Fruit fly (Drosophila melanogaster) whole organism, embryonic: ENCODE data around the gene CG42305.
A peak's percentile ranks its signal among the peaks of the same experiment; 100 is the strongest.

Experiments used
- B-H1 ChIP-seq: fragments of 200-800 bp; sonication (Bioruptor generic); IDR thresholded peaks from 3 replicates; pipeline ENCODE4 v1.3.6; 2022; ENCODE audit warnings: missing biosample characterization, missing genetic modification characterization
- CG10959 ChIP-seq: fragments of 200-800 bp; sonication (Bioruptor generic); IDR thresholded peaks from 2 replicates; pipeline ENCODE4 v1.3.6; 2022; ENCODE audit warnings: missing biosample characterization, missing genetic modification characterization
- CG12391 ChIP-seq: fragments of 200-800 bp; sonication (Bioruptor generic); optimal IDR thresholded peaks from 3 replicates; lab custom pipeline; 2018; ENCODE audit warnings: missing biosample characterization, mild to moderate bottlenecking, missing genetic modification characterization, moderate library complexity
- CG15011 ChIP-seq: fragments of 200-800 bp; sonication (Bioruptor generic); optimal IDR thresholded peaks from 3 replicates; lab custom pipeline; 2018; ENCODE audit warnings: missing biosample characterization, mild to moderate bottlenecking, missing genetic modification characterization
- CG17612 ChIP-seq: fragments of 200-800 bp; sonication (Bioruptor generic); IDR thresholded peaks from 2 replicates; pipeline ENCODE4 v1.3.6; 2022; ENCODE audit warnings: missing biosample characterization, missing genetic modification characterization
- CG17802 ChIP-seq: fragments of 200-800 bp; sonication (Bioruptor generic); optimal IDR thresholded peaks from 2 replicates; lab custom pipeline; 2018; ENCODE audit warnings: missing biosample characterization, mild to moderate bottlenecking, missing genetic modification characterization, moderate library complexity
- CG18599 ChIP-seq: fragments of 200-800 bp; sonication (Bioruptor generic); optimal IDR thresholded peaks from 3 replicates; lab custom pipeline; 2017; ENCODE audit warnings: missing biosample characterization, missing genetic modification characterization, mild to moderate bottlenecking, moderate library complexity, missing genetic modification reagents
- CG30020 ChIP-seq: fragments of 200-800 bp; optimal IDR thresholded peaks from 2 replicates; lab custom pipeline; 2019; ENCODE audit warnings: missing biosample characterization, mild to moderate bottlenecking, missing genetic modification characterization, moderate library complexity
- CG4282 ChIP-seq: fragments of 200-800 bp; sonication (Bioruptor generic); optimal IDR thresholded peaks from 2 replicates; lab custom pipeline; 2016; ENCODE audit warnings: missing biosample characterization, missing genetic modification characterization
- CG6791 ChIP-seq: fragments of 200-800 bp; sonication (Bioruptor generic); IDR thresholded peaks from 3 replicates; pipeline ENCODE4 v1.3.6; 2022; ENCODE audit warnings: missing biosample characterization, missing genetic modification characterization; ENCODE audit not compliant: partially characterized antibody
- CG7987 ChIP-seq: fragments of 200-800 bp; sonication (Bioruptor generic); optimal IDR thresholded peaks from 2 replicates; lab custom pipeline; 2018; ENCODE audit warnings: missing biosample characterization, mild to moderate bottlenecking, missing genetic modification characterization, moderate library complexity
- CG8359 ChIP-seq: fragments of 200-800 bp; sonication (Bioruptor generic); optimal IDR thresholded peaks from 2 replicates; lab custom pipeline; 2017; ENCODE audit warnings: missing biosample characterization, mild to moderate bottlenecking, missing genetic modification characterization, borderline replicate concordance
- CG8388 ChIP-seq: fragments of 200-800 bp; sonication (Bioruptor generic); optimal IDR thresholded peaks from 2 replicates; lab custom pipeline; 2019; ENCODE audit warnings: missing biosample characterization, mild to moderate bottlenecking, missing genetic modification characterization, moderate library complexity
- CG9215 ChIP-seq: fragments of 200-800 bp; sonication (Bioruptor generic); IDR thresholded peaks from 2 replicates; pipeline ENCODE4 v1.3.6; 2022; ENCODE audit warnings: missing biosample characterization, missing genetic modification characterization
- CTCF ChIP-seq: fragments of 200-800 bp; sonication (Bioruptor generic); optimal IDR thresholded peaks from 2 replicates; lab custom pipeline; 2017; ENCODE audit warnings: missing biosample characterization, mild to moderate bottlenecking, missing genetic modification characterization, moderate library complexity
- D ChIP-seq, 2 experiments: fragments of 200-800 bp in 1 of 2; fragments of >200 bp in 1 of 2; sonication (Bioruptor generic) in 1 of 2; optimal IDR thresholded peaks; 2 replicates in 1 of 2; 3 replicates in 1 of 2; lab custom pipeline; 2017; ENCODE audit warnings: mild to moderate bottlenecking in 1 of 2, missing biosample characterization in 1 of 2, missing genetic modification characterization in 1 of 2, missing genetic modification reagents in 1 of 2
- Dbx ChIP-seq: fragments of 200-800 bp; sonication (Bioruptor generic); IDR thresholded peaks from 3 replicates; pipeline ENCODE4 v1.3.6; 2022; ENCODE audit warnings: missing biosample characterization, missing genetic modification characterization
- Doc3 ChIP-seq: fragments of 200-800 bp; sonication (Bioruptor generic); IDR thresholded peaks from 3 replicates; pipeline ENCODE4 v1.3.6; 2022; ENCODE audit warnings: missing biosample characterization, missing genetic modification characterization; ENCODE audit not compliant: partially characterized antibody
- Dp ChIP-seq: fragments of 200-800 bp; sonication (Bioruptor generic); optimal IDR thresholded peaks from 2 replicates; lab custom pipeline; 2018; ENCODE audit warnings: missing biosample characterization, mild to moderate bottlenecking, missing genetic modification characterization, moderate library complexity
- Ets65A ChIP-seq: fragments of 200-800 bp; sonication (Bioruptor generic); peaks from one replicate; lab custom pipeline; 2016; ENCODE audit warnings: missing biosample characterization, missing genetic modification characterization
- HmgZ ChIP-seq: fragments of 200-800 bp; sonication (Bioruptor generic); optimal IDR thresholded peaks from 2 replicates; lab custom pipeline; 2018; ENCODE audit warnings: missing biosample characterization, mild to moderate bottlenecking, missing genetic modification characterization
- Med ChIP-seq: fragments of 200-800 bp; sonication (Bioruptor generic); peaks from one replicate; lab custom pipeline; 2016; ENCODE audit warnings: missing biosample characterization, missing genetic modification characterization, mild to moderate bottlenecking, inconsistent platforms, moderate library complexity
- Side ChIP-seq: fragments of 200-800 bp; sonication (Bioruptor generic); optimal IDR thresholded peaks from 2 replicates; lab custom pipeline; 2016; ENCODE audit warnings: missing biosample characterization, missing genetic modification characterization
- Sin3A ChIP-seq: fragments of >200 bp; optimal IDR thresholded peaks from 2 replicates; lab custom pipeline; 2018
- Sox100B ChIP-seq: fragments of 200-800 bp; sonication (Bioruptor generic); optimal IDR thresholded peaks from 3 replicates; lab custom pipeline; 2018; ENCODE audit warnings: missing biosample characterization, mild to moderate bottlenecking, missing genetic modification characterization
- Stat92E ChIP-seq, 3 experiments: fragments of >200 bp in 2 of 3; fragments of 200-800 bp in 1 of 3; sonication (Bioruptor generic) in 1 of 3; optimal IDR thresholded peaks; 2 replicates each; lab custom pipeline; 2017 to 2019; ENCODE audit warnings: missing biosample characterization in 3 of 3, missing genetic modification characterization in 3 of 3, mild to moderate bottlenecking in 1 of 3, moderate library complexity in 1 of 3
- Vsx1 ChIP-seq: fragments of 200-800 bp; sonication (Bioruptor generic); optimal IDR thresholded peaks from 2 replicates; lab custom pipeline; 2017; ENCODE audit warnings: missing biosample characterization, mild to moderate bottlenecking, missing genetic modification characterization, missing genetic modification reagents
- Xrp1 ChIP-seq: fragments of 200-800 bp; sonication (Bioruptor generic); IDR thresholded peaks from 2 replicates; pipeline ENCODE4 v1.3.6; 2022; ENCODE audit warnings: missing biosample characterization, missing genetic modification characterization
- ap ChIP-seq: fragments of 200-800 bp; sonication (Bioruptor generic); IDR thresholded peaks from 2 replicates; pipeline ENCODE4 v1.3.6; 2022; ENCODE audit warnings: missing biosample characterization, missing genetic modification characterization
- az2 ChIP-seq: fragments of 200-800 bp; sonication (Bioruptor generic); optimal IDR thresholded peaks from 3 replicates; lab custom pipeline; 2016; ENCODE audit warnings: missing biosample characterization, missing genetic modification characterization
- br ChIP-seq: fragments of >200 bp; optimal IDR thresholded peaks from 2 replicates; lab custom pipeline; 2017
- dpn ChIP-seq, 2 experiments: fragments of 200-800 bp; sonication (Bioruptor generic); optimal IDR thresholded peaks; 3 replicates each; lab custom pipeline; 2016; ENCODE audit warnings: missing biosample characterization in 2 of 2, missing genetic modification characterization in 2 of 2
- fd96Cb ChIP-seq: fragments of 200-800 bp; sonication (Bioruptor generic); optimal IDR thresholded peaks from 2 replicates; lab custom pipeline; 2018; ENCODE audit warnings: missing biosample characterization, mild to moderate bottlenecking, missing genetic modification characterization, moderate library complexity
- gsb ChIP-seq: fragments of 200-800 bp; sonication (Bioruptor generic); IDR thresholded peaks from 2 replicates; pipeline ENCODE4 v1.3.6; 2022; ENCODE audit warnings: missing biosample characterization, missing genetic modification characterization
- hth ChIP-seq: fragments of >200 bp; optimal IDR thresholded peaks from 2 replicates; lab custom pipeline; 2017; ENCODE audit warnings: inconsistent platforms
- jumu ChIP-seq: fragments of 200-800 bp; sonication (Bioruptor generic); optimal IDR thresholded peaks from 3 replicates; lab custom pipeline; 2016; ENCODE audit warnings: missing biosample characterization, missing genetic modification characterization
- pan ChIP-seq, 4 experiments: fragments of >200 bp in 3 of 4; fragments of 200-800 bp in 1 of 4; sonication (Bioruptor generic) in 1 of 4; optimal IDR thresholded peaks in 3 of 4; IDR thresholded peaks in 1 of 4; 2 replicates each; pipeline versions ENCODE4 v1.3.6 to Lab custom; 2017 to 2022; ENCODE audit warnings: missing biosample characterization in 2 of 4, missing genetic modification characterization in 2 of 4, mixed read lengths in 1 of 4
- salm ChIP-seq: fragments of 200-800 bp; sonication (Bioruptor generic); optimal IDR thresholded peaks from 2 replicates; lab custom pipeline; 2018; ENCODE audit warnings: missing biosample characterization, mild to moderate bottlenecking, missing genetic modification characterization
- seq ChIP-seq: fragments of 200-800 bp; sonication (Bioruptor generic); IDR thresholded peaks from 2 replicates; pipeline ENCODE4 v1.3.6; 2022; ENCODE audit warnings: missing biosample characterization, missing genetic modification characterization
- slbo ChIP-seq: fragments of 200-800 bp; sonication (Bioruptor generic); IDR thresholded peaks from 2 replicates; pipeline ENCODE4 v1.3.6; 2022; ENCODE audit warnings: missing biosample characterization, missing genetic modification characterization
- sna ChIP-seq: fragments of 200-800 bp; sonication (Bioruptor generic); IDR thresholded peaks from 2 replicates; pipeline ENCODE4 v1.3.6; 2022; ENCODE audit warnings: missing biosample characterization, missing genetic modification characterization; ENCODE audit not compliant: partially characterized antibody
- ssp ChIP-seq: fragments of 200-800 bp; sonication (Bioruptor generic); IDR thresholded peaks from 2 replicates; pipeline ENCODE4 v1.3.6; 2022; ENCODE audit warnings: missing biosample characterization, missing genetic modification characterization
- unc-4 ChIP-seq: fragments of 200-800 bp; sonication (Bioruptor generic); IDR thresholded peaks from 2 replicates; pipeline ENCODE4 v1.3.6; 2022; ENCODE audit warnings: missing biosample characterization, missing genetic modification characterization; ENCODE audit not compliant: partially characterized antibody
- zfh1 ChIP-seq: fragments of 200-800 bp; sonication (Bioruptor generic); IDR thresholded peaks from 3 replicates; pipeline ENCODE4 v1.3.6; 2022; ENCODE audit warnings: missing biosample characterization, missing genetic modification characterization

CG42305 gene

dm6 chr2L:18830587-18831528 lies 18.4 kb downstream of the CG42305 start, which contains the start of the genes CG17597 and ScpX (continued):
- TF ChIP-seq B-H1 (GFP tag; lab: Robert Waterston, UW), result no peak; the same call in 2 of the 3 replicates
- peak; percentile 89 for TF ChIP-seq Med (GFP tag; lab: Kevin White, UChicago)
- TF ChIP-seq ssp (GFP tag; lab: Robert Waterston, UW), result peak; percentile 41
- TF ChIP-seq CG8388 (GFP tag; lab: Kevin White, UChicago), result peak; percentile 45
- peak; percentile 84 for TF ChIP-seq unc-4 (GFP tag; lab: Robert Waterston, UW)
- TF ChIP-seq CG6791, result peak; percentile 91
- peak; percentile 34 for TF ChIP-seq Side (GFP tag; lab: Kevin White, UChicago)
- peak; percentile 51 for TF ChIP-seq Xrp1 (GFP tag; lab: Robert Waterston, UW)
- peak; percentile 67 for TF ChIP-seq slbo (GFP tag; lab: Robert Waterston, UW)
- no peak for TF ChIP-seq br (lab: Kevin White, UChicago)
- TF ChIP-seq CTCF, result peak; percentile 11
- peak; percentile 75 for TF ChIP-seq CG30020 (tag; lab: Kevin White, UChicago)
- TF ChIP-seq pan (optimal IDR thresholded peaks at IDR 0.05; lab: Kevin White, UChicago), result no peak
- TF ChIP-seq pan (GFP tag; optimal IDR thresholded peaks at IDR 0.05 in 1 of 2, IDR thresholded peaks at IDR 0.05 in 1 of 2), result no peak
- TF ChIP-seq zfh1 (GFP tag; lab: Robert Waterston, UW), result peak; percentile 55; the same call in 2 of the 3 replicates
- TF ChIP-seq dpn (GFP tag; optimal IDR thresholded peaks at IDR 0.05; lab: Kevin White, UChicago), result peak; percentile 47 to 68
- TF ChIP-seq Dbx (GFP tag; lab: Robert Waterston, UW), result peak; percentile 61; the same call in 2 of the 3 replicates
- no peak for TF ChIP-seq hth
- peak; percentile 48 for TF ChIP-seq CG17802 (tag; lab: Kevin White, UChicago)
- 0 out of 2 replicates have a peak, but pooled peaks have one; percentile 77 for TF ChIP-seq sna (GFP tag; lab: Robert Waterston, UW)
- peak; percentile 75 for TF ChIP-seq jumu (GFP tag; lab: Kevin White, UChicago)
- no peak for TF ChIP-seq CG4282 (GFP tag; lab: Kevin White, UChicago)
- TF ChIP-seq Sin3A (lab: Kevin White, UChicago), result peak; percentile 71
- peak; percentile 78 for TF ChIP-seq Doc3 (GFP tag; lab: Robert Waterston, UW)
- peak; percentile 54 for TF ChIP-seq Sox100B
- peak; percentile 63 for TF ChIP-seq az2 (GFP tag; lab: Kevin White, UChicago)
- TF ChIP-seq ap (GFP tag; lab: Robert Waterston, UW), result 0 out of 2 replicates have a peak, but pooled peaks have one; percentile 19

dm6 chr2L:18834525-18834924 lies 22.1 kb downstream of the CG42305 start:
- TF ChIP-seq gsb (GFP tag; lab: Robert Waterston, UW) (no peak), Ets65A (GFP tag; lab: Kevin White, UChicago) (peak; percentile 55)

- TF ChIP-seq CG15011 (GFP tag; lab: Kevin White, UChicago), result no peak
- peak in 1 of 3 experiments; percentile 82 for TF ChIP-seq Stat92E (GFP tag; optimal IDR thresholded peaks at IDR 0.05; lab: Kevin White, UChicago)
- TF ChIP-seq CG9215 (GFP tag; lab: Robert Waterston, UW), result peak; percentile 49; the same call in 1 of the 2 replicates
- TF ChIP-seq seq (GFP tag; lab: Robert Waterston, UW), result no peak
- TF ChIP-seq CG8359, result peak; percentile 38
- no peak for TF ChIP-seq D (optimal IDR thresholded peaks at IDR 0.05; lab: Kevin White, UChicago)
- TF ChIP-seq D (GFP tag; optimal IDR thresholded peaks at IDR 0.05; lab: Kevin White, UChicago), result peak; percentile 58
- peak; percentile 100 for TF ChIP-seq Dp (GFP tag; lab: Kevin White, UChicago)
- peak; percentile 85 for TF ChIP-seq CG7987
- TF ChIP-seq salm, result no peak
- TF ChIP-seq CG10959 (GFP tag; lab: Robert Waterston, UW), result peak; percentile 53
- peak; percentile 86 for TF ChIP-seq CG18599 (GFP tag; lab: Kevin White, UChicago)
- TF ChIP-seq hth, result no peak
- TF ChIP-seq HmgZ (tag; lab: Kevin White, UChicago), result peak; percentile 93
- TF ChIP-seq CG12391 (tag; lab: Kevin White, UChicago), result peak; percentile 62
- peak; percentile 43; the same call in 1 of the 2 replicates for TF ChIP-seq CG17612 (GFP tag; lab: Robert Waterston, UW)
- peak; percentile 16 for TF ChIP-seq fd96Cb (tag; lab: Kevin White, UChicago)
- TF ChIP-seq Vsx1, result no peak
Measured at dm6 chr2L:18839143-18839872, 26.9 kb downstream of the CG42305 start, which contains the start of gene CG10600. Gene CG10600, minus strand, starts transcription at chr2L:18839679.
